Fruit fly (Drosophila melanogaster) whole organism, larva: ENCODE results near the gene Tsp2A.

Source experiments
- noc ChIP-seq: fragments of 200-800 bp; sonication (Bioruptor generic); optimal IDR thresholded peaks from 3 replicates; lab custom pipeline; 2019; ENCODE audit warnings: missing biosample characterization, mild to moderate bottlenecking, missing genetic modification characterization, moderate library complexity

Tsp2A gene

DNA sequence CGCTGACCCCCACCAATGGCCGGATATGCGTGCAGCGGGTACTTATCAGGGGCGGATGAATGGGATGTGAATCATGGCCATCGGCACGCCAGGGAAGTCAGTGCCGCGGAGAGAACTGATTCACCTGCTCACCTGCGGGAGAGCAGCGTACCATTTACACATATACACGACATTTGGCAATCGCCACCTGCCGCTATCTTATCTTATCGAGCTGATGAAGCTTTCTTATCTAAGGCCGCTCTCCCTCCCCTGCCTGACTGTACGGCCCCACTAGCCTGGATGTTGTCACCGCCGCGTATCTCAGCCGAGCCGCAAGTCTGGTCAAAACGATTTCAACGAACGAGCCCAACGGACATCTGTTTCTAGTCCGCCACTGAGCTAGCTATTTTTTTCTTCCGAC is at the start of gene Tsp2A:
TSS of gene Tsp2A (plus strand) at position 298 of the 400 bp plus-strand sequence.
- TF ChIP-seq noc (tag; lab: Kevin White, UChicago) = no peak

DNA sequence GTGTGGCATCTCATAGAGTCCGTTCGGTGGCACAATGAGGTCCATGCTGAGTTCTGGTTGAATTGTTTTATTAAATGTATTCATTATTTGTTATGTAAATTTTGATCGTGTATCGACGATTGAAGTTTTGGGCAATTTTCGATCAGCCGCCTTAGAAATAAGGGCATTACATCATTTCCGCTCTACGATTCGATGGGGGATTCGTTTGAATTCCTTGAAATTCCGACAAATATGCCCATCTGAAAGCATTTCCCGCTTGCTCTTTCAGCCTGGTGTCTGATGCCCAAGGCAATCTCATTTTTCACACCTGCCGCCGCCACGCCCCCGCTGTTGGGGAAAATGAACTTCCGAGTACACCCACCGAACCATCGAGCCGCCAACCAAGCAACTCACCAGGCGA is 48.1 kb upstream of the Tsp2A start, which contains the start of gene CG32811:
TSS of gene CG32811 (minus strand) at position 101 of the 400 bp plus-strand sequence.
- no peak for TF ChIP-seq noc (tag; lab: Kevin White, UChicago)

DNA sequence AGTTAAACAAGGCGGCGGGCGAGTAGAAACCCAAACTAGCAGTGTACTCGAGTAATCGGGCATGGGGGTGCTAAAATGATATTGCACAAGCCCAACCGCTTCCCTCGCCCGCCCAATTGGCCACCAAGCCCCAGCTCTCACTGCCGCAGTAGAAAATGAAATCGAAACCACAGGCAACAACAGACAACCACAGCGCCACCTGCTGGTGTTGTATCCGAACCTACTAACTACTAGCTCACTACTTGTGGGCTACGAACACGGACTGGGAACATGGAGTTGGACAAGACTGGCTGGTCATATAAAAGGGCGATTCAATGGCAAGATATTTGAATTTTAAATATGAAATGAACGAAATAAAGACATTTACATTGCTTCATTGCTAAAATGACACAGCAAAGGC is 46.4 kb upstream of the Tsp2A start:
- TF ChIP-seq noc (tag; lab: Kevin White, UChicago) = no peak

DNA sequence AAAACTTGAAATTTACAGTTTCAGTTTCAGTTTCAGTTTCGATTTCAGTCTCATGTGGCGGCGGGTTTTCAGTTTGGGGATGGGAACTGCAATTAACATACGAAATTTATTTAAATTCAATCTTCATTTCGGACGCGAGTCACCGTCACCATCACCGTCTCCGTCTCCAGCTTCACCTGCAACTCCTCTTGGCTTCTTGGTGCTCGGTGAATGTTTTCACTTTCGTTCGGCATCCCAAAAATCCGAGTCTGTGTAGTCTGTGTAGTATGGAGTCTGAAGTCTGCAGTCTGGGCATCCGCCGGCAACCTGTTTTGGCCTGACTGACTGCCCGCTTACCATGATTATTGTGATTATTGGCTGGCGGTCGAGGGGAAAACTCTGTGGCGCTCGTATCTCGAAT is 42.4 kb upstream of the Tsp2A start:
- no peak for TF ChIP-seq noc (tag; lab: Kevin White, UChicago)

DNA sequence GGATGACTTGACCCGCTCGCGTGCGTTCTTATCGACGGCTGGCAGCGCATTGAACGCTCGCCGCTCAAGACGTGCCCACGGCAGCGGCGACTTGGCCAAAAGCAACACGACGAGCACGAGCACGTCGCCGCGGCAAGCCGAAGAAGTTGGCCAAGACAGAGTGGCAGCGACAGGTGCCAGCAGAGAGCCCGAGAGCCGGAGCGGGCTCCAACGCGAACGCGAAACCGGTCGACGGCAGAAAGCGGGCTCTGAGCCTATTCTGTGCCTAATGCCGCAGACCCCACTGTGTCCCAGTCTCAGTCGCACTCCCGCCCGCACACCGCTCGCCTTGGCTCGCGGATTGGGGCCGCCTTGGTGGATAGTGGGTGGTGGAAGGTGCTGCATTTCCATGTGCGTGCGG is 37.9 kb upstream of the Tsp2A start:
- no peak for TF ChIP-seq noc (tag; lab: Kevin White, UChicago)

DNA sequence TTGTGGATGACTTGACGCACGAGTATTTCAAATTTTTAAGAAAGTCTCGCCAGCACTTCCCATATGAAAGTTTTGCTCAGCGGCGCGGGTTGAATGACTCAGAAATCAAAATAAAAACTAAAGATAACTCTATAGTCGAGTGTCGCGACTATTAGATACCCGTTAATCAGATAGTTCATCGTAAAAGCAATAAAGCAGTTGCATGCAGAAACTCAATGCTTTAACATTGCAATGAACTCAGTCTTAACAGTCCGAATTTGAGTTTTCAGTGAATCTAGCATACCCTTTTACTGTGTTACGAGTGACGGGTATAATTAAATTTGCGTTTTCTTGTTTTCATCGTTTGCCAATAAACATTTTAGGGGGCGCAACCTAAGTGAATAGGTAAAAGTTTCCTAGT is 35.1 kb upstream of the Tsp2A start:
- TF ChIP-seq noc (tag; lab: Kevin White, UChicago) = no peak

DNA sequence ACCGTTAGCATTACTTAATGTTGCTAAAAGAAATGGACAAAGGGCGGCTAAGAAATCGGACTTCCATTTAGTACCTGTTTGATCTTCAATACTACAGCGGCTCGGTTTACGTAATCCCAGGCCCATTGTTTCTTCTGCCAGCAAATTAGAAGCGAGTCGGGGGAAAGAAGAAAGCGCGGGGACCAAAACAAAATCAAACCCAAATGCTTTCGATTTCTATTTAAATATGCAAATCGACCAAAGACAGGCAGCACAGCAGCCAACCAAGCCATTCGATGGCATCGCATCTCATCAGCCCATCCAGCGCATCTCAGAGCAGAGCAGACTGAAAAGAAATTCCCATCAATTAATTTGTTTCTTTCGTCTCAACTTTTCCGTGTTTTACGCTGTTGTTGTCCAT is 33.8 kb upstream of the Tsp2A start:
- no peak for TF ChIP-seq noc (tag; lab: Kevin White, UChicago)

DNA sequence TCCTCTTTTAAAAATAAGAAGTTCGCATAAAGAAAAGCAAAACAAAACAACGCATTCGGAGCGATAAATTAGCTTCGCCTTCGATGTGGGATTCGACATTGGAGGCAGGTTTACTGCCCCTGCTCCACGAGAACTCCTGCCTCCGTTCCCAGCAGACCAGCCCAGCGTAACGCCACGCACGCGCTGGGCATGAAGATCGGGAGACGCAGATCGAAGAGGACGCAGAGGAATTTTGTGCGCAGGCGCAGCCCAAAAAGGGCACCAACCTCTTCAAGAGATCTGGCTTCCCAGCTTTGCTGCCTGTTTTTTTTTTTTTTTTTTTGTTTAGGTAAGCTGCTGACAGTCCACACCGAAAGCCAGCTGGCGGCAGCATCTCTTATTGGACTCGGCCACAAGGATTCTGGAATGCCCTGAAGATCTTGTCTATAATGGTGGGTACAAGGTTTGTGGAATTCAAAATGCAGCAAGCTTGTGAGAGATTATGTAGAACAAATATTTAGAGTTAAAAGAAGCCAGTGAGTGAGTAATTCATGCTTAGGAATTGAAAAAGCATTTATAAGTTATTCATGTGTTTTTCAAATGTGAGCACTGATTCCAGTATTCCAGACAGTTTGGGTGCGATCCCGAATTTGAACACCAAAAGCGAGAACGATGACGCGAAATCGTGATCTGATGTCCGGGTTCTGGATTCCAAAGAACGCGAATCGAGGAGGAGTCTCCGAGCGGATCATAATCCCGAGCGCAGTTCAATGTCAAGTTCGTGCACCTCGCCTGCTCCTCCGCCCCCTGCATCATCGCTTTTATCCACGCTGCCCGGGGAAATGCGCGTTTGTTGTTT is 26.0 kb upstream of the Tsp2A start:
- TF ChIP-seq noc (tag; lab: Kevin White, UChicago) = no peak

DNA sequence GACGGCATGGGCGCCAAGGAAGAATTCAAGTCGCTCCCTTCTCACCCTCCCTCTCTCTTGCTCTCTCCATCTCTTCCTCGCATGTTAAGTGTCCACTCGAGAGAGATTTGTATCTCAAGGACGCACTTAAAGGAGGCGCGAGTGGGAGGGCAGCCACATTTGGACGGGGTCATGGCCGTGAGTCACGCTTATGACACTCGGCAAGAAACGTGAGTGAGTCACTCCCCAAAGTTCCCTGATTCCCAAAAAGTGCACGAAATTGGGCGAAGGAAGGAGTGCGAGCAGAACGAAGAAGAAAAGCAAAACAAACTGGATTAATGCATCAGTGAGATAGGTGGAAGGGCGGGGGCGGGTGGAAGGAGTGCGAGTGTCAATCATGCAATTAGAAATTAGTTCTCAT is 25.3 kb upstream of the Tsp2A start:
- TF ChIP-seq noc (tag; lab: Kevin White, UChicago) = no peak

DNA sequence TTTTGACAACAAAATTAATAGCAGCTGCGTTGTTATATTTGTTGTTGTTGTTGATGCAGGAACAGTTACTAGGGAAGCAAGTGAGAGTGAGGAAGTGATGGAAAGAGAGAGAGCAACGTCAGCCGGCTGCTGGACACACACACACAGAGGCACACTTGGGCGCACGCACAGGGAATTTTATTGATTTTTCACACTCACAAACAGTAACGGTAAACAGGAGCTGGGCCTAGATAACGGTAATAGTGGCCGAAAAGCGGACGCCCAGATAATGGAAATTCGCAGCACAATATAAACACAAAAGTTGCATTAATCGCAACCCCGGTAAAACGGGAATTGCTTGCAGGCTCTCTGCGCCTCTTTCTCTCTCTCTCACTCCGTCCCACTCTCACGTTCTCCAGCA is 24.7 kb upstream of the Tsp2A start:
- no peak for TF ChIP-seq noc (tag; lab: Kevin White, UChicago)

DNA sequence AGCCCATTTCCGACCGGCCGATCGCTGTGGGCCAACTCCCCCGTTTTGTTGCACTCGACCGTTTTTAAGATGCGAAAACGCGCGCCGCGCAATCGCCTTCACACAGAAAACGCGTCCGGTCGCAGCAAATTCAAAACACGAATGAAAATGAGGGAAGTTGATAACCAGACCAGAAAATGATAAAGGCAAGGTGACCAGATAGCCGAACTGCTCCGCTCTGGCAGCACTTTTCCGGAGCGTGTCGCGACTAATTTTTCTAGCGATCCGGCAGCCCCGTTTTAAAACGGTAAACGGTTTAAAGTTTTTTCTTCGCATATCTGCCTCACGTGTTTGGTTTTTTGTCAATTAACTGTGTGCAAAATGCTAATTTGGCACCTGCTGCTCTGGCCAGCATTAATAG is 24.1 kb upstream of the Tsp2A start, which contains the start of gene DAAM:
TSS of gene DAAM (minus strand) at position 149 of the 400 bp plus-strand sequence.
- no peak for TF ChIP-seq noc (tag; lab: Kevin White, UChicago)

DNA sequence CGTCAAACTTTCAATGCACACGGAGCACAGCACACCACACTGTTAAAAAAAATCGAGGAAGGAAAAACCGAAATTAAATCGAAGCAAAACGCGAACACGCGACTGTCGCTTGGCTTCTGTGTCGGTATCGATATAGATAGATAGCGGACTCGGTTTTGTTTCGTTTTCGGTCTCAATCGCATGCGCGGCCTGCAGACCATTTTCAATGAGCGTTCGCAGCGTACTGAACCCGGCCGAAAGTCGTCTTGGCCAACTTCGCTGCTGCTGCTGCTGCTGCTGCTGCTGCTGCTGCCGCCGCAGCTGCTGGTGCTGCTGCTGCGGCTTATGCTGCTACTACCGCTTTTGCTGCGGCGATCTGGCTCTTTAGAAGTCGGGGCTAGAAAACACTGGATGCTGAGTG is 8.4 kb upstream of the Tsp2A start:
- no peak for TF ChIP-seq noc (tag; lab: Kevin White, UChicago)

DNA sequence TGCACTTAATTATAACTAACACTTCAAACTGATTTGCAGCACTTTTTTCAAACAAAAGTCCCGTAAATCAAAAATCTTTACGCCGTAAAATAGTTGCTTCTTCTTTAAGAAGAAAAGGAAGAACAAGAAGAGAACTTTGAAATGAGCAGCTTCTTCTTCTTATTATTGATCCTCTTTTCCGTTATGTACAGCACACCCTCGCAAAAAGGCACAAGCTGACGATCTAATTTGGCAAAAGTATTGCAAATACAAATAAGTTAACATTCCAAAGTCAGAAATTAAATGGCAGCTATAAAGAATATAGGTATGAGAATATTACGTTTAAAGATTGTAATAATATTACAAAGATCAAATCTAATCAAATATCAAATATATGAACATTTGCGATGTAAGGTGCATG is 4.8 kb upstream of the Tsp2A start, which contains the start of gene CG11409:
TSS of gene CG11409 (minus strand) at position 60 of the 400 bp plus-strand sequence.
- TF ChIP-seq noc (tag; lab: Kevin White, UChicago) = no peak

DNA sequence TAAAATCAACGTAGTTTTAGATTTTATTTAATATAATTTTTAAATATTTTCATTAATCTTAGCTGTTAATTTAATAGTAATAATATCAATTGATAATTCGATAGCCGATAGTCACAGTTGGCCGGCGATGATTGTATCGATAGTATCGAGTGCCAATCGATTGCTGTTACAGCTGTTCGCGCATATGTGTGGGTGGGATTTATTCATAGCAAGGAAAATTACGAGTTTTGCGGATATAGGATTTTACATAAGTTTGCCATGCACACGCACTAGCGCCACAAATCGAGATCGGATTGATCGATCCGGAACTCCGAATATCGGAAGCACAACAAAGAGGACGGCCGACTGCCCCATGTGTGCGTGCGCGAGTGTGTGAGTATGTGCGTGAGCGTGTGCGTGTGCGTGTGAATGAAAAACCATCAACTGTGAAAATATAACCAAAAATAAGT is 4.4 kb upstream of the Tsp2A start, which contains the start of gene Naa30A:
TSS of gene Naa30A (plus strand) at position 163 of the 449 bp plus-strand sequence.
- TF ChIP-seq noc (tag; lab: Kevin White, UChicago) = no peak

DNA sequence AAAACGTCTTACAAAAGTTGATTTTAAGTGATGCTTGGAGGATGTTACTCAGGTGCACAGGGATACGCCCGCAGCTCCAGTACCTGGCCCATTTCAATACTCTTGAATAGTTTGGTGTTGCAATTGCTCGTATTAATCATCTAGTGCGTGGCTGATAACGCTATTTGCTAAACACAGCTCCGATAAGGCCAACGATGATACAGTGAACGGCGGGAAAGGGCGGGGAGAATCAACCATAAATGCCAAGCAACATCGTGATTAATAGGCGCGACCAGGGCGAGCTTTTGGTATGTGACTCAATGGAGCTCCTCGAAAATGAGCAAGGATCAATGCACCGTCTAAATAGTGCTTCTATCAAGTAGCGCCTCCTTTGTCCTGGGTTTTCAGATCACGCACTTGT is 480 bp downstream of the Tsp2A start:
- TF ChIP-seq noc (tag; lab: Kevin White, UChicago) = no peak

DNA sequence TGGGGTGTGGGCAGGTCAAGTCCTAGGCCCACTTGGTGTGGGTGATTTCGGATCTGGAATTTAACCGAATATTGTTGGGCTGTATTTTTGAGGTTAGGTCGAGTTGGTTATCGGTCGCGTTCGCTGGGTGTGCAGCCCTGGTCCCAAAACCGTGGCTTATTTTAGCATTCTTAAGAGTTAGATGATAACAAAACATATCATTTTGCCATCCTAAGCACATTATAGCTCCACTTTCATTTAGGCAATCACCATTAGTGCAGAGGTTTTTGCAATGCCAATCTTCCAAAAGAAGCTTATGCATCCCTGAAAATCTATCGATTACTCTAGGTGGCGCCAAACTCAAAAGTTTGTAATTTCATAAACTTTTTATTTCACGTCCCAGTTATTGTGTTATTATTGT is 2.9 kb downstream of the Tsp2A start, which contains the start of gene MTPAP:
TSS of gene MTPAP (minus strand) at position 103 of the 400 bp plus-strand sequence.
- no peak for TF ChIP-seq noc (tag; lab: Kevin White, UChicago)
